Worm (Caenorhabditis elegans) whole organism, early embryonic: ENCODE data around the gene D1054.5.

Experiments used
- B0310.2 ChIP-seq: sonication (generic microtip); optimal IDR thresholded peaks from 2 replicates; lab custom pipeline; 2016; ENCODE audit warnings: mild to moderate bottlenecking, missing genetic modification characterization, missing compliant biosample characterization
- F13C5.2 ChIP-seq: sonication (generic microtip); optimal IDR thresholded peaks from 2 replicates; lab custom pipeline; 2017; ENCODE audit warnings: mild to moderate bottlenecking, missing genetic modification characterization, inconsistent platforms, missing compliant biosample characterization
- aly-1 ChIP-seq: sonication (generic microtip); optimal IDR thresholded peaks from 2 replicates; lab custom pipeline; 2016; ENCODE audit warnings: missing genetic modification characterization, missing compliant biosample characterization
- ama-1 ChIP-seq: fragments of 150-350 bp; optimal IDR thresholded peaks from 2 replicates; lab custom pipeline; 2014
- ceh-13 ChIP-seq: fragments of 200-800 bp; sonication (Bioruptor generic); optimal IDR thresholded peaks from 2 replicates; lab custom pipeline; 2018; ENCODE audit warnings: mild to moderate bottlenecking, missing genetic modification characterization, missing compliant biosample characterization
- ceh-36 ChIP-seq: sonication (generic microtip); optimal IDR thresholded peaks from 2 replicates; lab custom pipeline; 2016; ENCODE audit warnings: missing genetic modification characterization, inconsistent platforms, missing compliant biosample characterization
- ets-7 ChIP-seq: sonication (generic microtip); optimal IDR thresholded peaks from 2 replicates; lab custom pipeline; 2016; ENCODE audit warnings: missing genotype, missing genetic modification characterization, missing compliant biosample characterization
- flt-1 ChIP-seq: fragments of 200-800 bp; sonication (Bioruptor generic); IDR thresholded peaks from 2 replicates; pipeline ENCODE4 v1.3.6; 2022; ENCODE audit warnings: missing genetic modification characterization, missing compliant biosample characterization
- hmbx-1 ChIP-seq: sonication (generic microtip); optimal IDR thresholded peaks from 2 replicates; lab custom pipeline; 2016; ENCODE audit warnings: mild to moderate bottlenecking, missing genetic modification characterization, missing compliant biosample characterization
- hmg-4 ChIP-seq: fragments of 200-800 bp; sonication (Bioruptor generic); optimal IDR thresholded peaks from 2 replicates; lab custom pipeline; 2018; ENCODE audit warnings: mild to moderate bottlenecking, missing genetic modification characterization, missing compliant biosample characterization
- hnd-1 ChIP-seq: sonication (generic microtip); optimal IDR thresholded peaks from 2 replicates; lab custom pipeline; 2016; ENCODE audit warnings: missing genetic modification characterization, missing compliant biosample characterization
- pes-1 ChIP-seq: fragments of 200-800 bp; sonication (Bioruptor generic); IDR thresholded peaks from 2 replicates; pipeline ENCODE4 v1.3.6; 2022; ENCODE audit warnings: missing genetic modification reagents, missing genetic modification characterization, missing compliant biosample characterization
- scrt-1 ChIP-seq: fragments of 200-800 bp; sonication (Bioruptor generic); IDR thresholded peaks from 2 replicates; pipeline ENCODE4 v1.3.6; 2022; ENCODE audit warnings: missing genetic modification characterization, missing compliant biosample characterization
- sea-1 ChIP-seq: fragments of 200-800 bp; sonication (Bioruptor generic); conservative IDR thresholded peaks from 2 replicates; pipeline ENCODE4 v1.3.6; 2022; ENCODE audit warnings: missing genetic modification characterization, missing compliant biosample characterization
- tbx-11 ChIP-seq: fragments of 200-800 bp; sonication (Bioruptor generic); IDR thresholded peaks from 2 replicates; pipeline ENCODE4 v1.3.6; 2022; ENCODE audit warnings: missing genetic modification characterization, missing compliant biosample characterization
- tbx-37 ChIP-seq: fragments of 200-800 bp; sonication (Bioruptor generic); conservative IDR thresholded peaks from 2 replicates; pipeline ENCODE4 v1.3.6; 2022; ENCODE audit warnings: missing genetic modification reagents, missing genetic modification characterization, missing compliant biosample characterization
- tra-4 ChIP-seq: sonication (generic microtip); optimal IDR thresholded peaks from 2 replicates; lab custom pipeline; 2017; ENCODE audit warnings: missing genetic modification characterization, missing compliant biosample characterization

D1054.5 gene

ce11 chrV:10807862-10808327 is 31.5 kb upstream of the D1054.5 start, which contains the start of gene plrg-1:
Gene plrg-1, minus strand, starts transcription at chrV:10807912.
- TF ChIP-seq ets-7 (tag; lab: Kevin White, UChicago) (peak; percentile 78), B0310.2 (tag; lab: Kevin White, UChicago) (peak; percentile 64), tbx-11 (GFP tag; lab: Robert Waterston, UW) (peak; percentile 80), hnd-1 (peak; percentile 61), pes-1 (no peak; the same call in 1 of the 2 replicates), ceh-13 (GFP tag; lab: Kevin White, UChicago) (peak; percentile 64), sea-1 (GFP tag; lab: Robert Waterston, UW) (peak; percentile 89), ceh-36 (tag; lab: Kevin White, UChicago) (peak; percentile 88), hmbx-1 (peak; percentile 41), aly-1 (peak; percentile 72), flt-1 (GFP tag; lab: Robert Waterston, UW) (peak; percentile 77), tra-4 (tag; lab: Kevin White, UChicago) (peak; percentile 32), ama-1 (lab: Kevin White, UChicago) (no peak), scrt-1 (GFP tag; lab: Robert Waterston, UW) (peak; percentile 89), hmg-4 (peak; percentile 88), tbx-37 (peak; percentile 88), F13C5.2 (peak; percentile 94)

ce11 chrV:10805934-10806333 is 29.6 kb upstream of the D1054.5 start, which contains the start of gene prp-38:
Gene prp-38, minus strand, starts transcription at chrV:10806034.
- no peak for TF ChIP-seq flt-1 (GFP tag; lab: Robert Waterston, UW)
- TF ChIP-seq hmbx-1 = no peak
- TF ChIP-seq ets-7 (tag; lab: Kevin White, UChicago) = no peak
- TF ChIP-seq tbx-37 = no peak
- no peak for TF ChIP-seq tra-4 (tag; lab: Kevin White, UChicago)
- no peak for TF ChIP-seq B0310.2 (tag; lab: Kevin White, UChicago)

- TF ChIP-seq tbx-11 (GFP tag; lab: Robert Waterston, UW) = no peak
- no peak for TF ChIP-seq tra-4 (tag; lab: Kevin White, UChicago)
- TF ChIP-seq ceh-13 (GFP tag; lab: Kevin White, UChicago) = no peak
- no peak for TF ChIP-seq scrt-1 (GFP tag; lab: Robert Waterston, UW)
- no peak for TF ChIP-seq ceh-36 (tag; lab: Kevin White, UChicago)
- no peak for TF ChIP-seq B0310.2 (tag; lab: Kevin White, UChicago)
- TF ChIP-seq F13C5.2 = no peak
- no peak for TF ChIP-seq tbx-37
- TF ChIP-seq sea-1 (GFP tag; lab: Robert Waterston, UW) = no peak
- no peak for TF ChIP-seq ama-1 (lab: Kevin White, UChicago)
- no peak for TF ChIP-seq ets-7 (tag; lab: Kevin White, UChicago)
- TF ChIP-seq flt-1 (GFP tag; lab: Robert Waterston, UW) = no peak
- no peak for TF ChIP-seq pes-1
- no peak for TF ChIP-seq hnd-1
- no peak for TF ChIP-seq hmg-4
- no peak for TF ChIP-seq aly-1
- TF ChIP-seq hmbx-1 = no peak
These were observed 28.0 kb upstream of the D1054.5 start, which contains the start of gene secs-1 for ce11 chrV:10804374-10804773. Gene secs-1, minus strand, starts transcription at chrV:10804474.

ce11 chrV:10802060-10802459 is 25.7 kb upstream of the D1054.5 start:
- TF ChIP-seq sea-1 (GFP tag; lab: Robert Waterston, UW) (no peak), ama-1 (lab: Kevin White, UChicago) (no peak), aly-1 (no peak), B0310.2 (tag; lab: Kevin White, UChicago) (no peak), ets-7 (tag; lab: Kevin White, UChicago) (no peak), F13C5.2 (no peak), tra-4 (tag; lab: Kevin White, UChicago) (no peak)

- TF ChIP-seq scrt-1 (GFP tag; lab: Robert Waterston, UW) (no peak), ceh-36 (tag; lab: Kevin White, UChicago) (no peak), hnd-1 (no peak), ama-1 (lab: Kevin White, UChicago) (no peak), pes-1 (no peak), B0310.2 (tag; lab: Kevin White, UChicago) (no peak), sea-1 (GFP tag; lab: Robert Waterston, UW) (no peak), hmbx-1 (no peak), tbx-11 (GFP tag; lab: Robert Waterston, UW) (no peak), ceh-13 (GFP tag; lab: Kevin White, UChicago) (no peak), F13C5.2 (no peak), tbx-37 (no peak), flt-1 (GFP tag; lab: Robert Waterston, UW) (no peak), ets-7 (tag; lab: Kevin White, UChicago) (no peak), hmg-4 (no peak)
These were observed 24.8 kb upstream of the D1054.5 start, which contains the start of gene D1054.18 for ce11 chrV:10801154-10801553. Gene D1054.18, minus strand, starts transcription at chrV:10801198.

- no peak for TF ChIP-seq F13C5.2
- TF ChIP-seq aly-1 = no peak
- no peak for TF ChIP-seq flt-1 (GFP tag; lab: Robert Waterston, UW)
- TF ChIP-seq tbx-37 = no peak
- no peak for TF ChIP-seq hmbx-1
- no peak for TF ChIP-seq scrt-1 (GFP tag; lab: Robert Waterston, UW)
- no peak for TF ChIP-seq ets-7 (tag; lab: Kevin White, UChicago)
- TF ChIP-seq tra-4 (tag; lab: Kevin White, UChicago) = no peak
- no peak for TF ChIP-seq ceh-13 (GFP tag; lab: Kevin White, UChicago)
- no peak for TF ChIP-seq ama-1 (lab: Kevin White, UChicago)
- no peak for TF ChIP-seq tbx-11 (GFP tag; lab: Robert Waterston, UW)
- no peak for TF ChIP-seq sea-1 (GFP tag; lab: Robert Waterston, UW)
- TF ChIP-seq hmg-4 = no peak
- no peak for TF ChIP-seq pes-1
- TF ChIP-seq B0310.2 (tag; lab: Kevin White, UChicago) = no peak
- no peak for TF ChIP-seq hnd-1
- no peak for TF ChIP-seq ceh-36 (tag; lab: Kevin White, UChicago)
These were observed 21.7 kb upstream of the D1054.5 start, which contains the start of gene srh-184 for ce11 chrV:10798090-10798489. Gene srh-184, minus strand, starts transcription at chrV:10798190.

ce11 chrV:10795494-10795893 is 19.1 kb upstream of the D1054.5 start, which contains the start of gene D1054.19:
Gene D1054.19, plus strand, starts transcription at chrV:10795794.
- TF ChIP-seq tbx-11 (GFP tag; lab: Robert Waterston, UW) (no peak), ets-7 (tag; lab: Kevin White, UChicago) (no peak), tra-4 (tag; lab: Kevin White, UChicago) (no peak), aly-1 (no peak), ceh-36 (tag; lab: Kevin White, UChicago) (no peak), hnd-1 (no peak), ama-1 (lab: Kevin White, UChicago) (no peak), hmg-4 (no peak), scrt-1 (GFP tag; lab: Robert Waterston, UW) (no peak), F13C5.2 (no peak), B0310.2 (tag; lab: Kevin White, UChicago) (no peak), sea-1 (GFP tag; lab: Robert Waterston, UW) (no peak), flt-1 (GFP tag; lab: Robert Waterston, UW) (no peak), ceh-13 (GFP tag; lab: Kevin White, UChicago) (no peak), tbx-37 (no peak), pes-1 (no peak), hmbx-1 (no peak)
